Fruit fly (Drosophila melanogaster) whole organism, prepupa: ENCODE results near the gene CG9992.

Source experiments
- CG1621 ChIP-seq: fragments of 200-800 bp; sonication (Bioruptor generic); optimal IDR thresholded peaks from 3 replicates; lab custom pipeline; 2018; ENCODE audit warnings: missing biosample characterization, mild to moderate bottlenecking, missing genetic modification characterization
- OdsH ChIP-seq: fragments of 200-800 bp; sonication (Bioruptor generic); optimal IDR thresholded peaks from 3 replicates; lab custom pipeline; 2016; ENCODE audit warnings: missing biosample characterization, missing genetic modification characterization

DNA sequence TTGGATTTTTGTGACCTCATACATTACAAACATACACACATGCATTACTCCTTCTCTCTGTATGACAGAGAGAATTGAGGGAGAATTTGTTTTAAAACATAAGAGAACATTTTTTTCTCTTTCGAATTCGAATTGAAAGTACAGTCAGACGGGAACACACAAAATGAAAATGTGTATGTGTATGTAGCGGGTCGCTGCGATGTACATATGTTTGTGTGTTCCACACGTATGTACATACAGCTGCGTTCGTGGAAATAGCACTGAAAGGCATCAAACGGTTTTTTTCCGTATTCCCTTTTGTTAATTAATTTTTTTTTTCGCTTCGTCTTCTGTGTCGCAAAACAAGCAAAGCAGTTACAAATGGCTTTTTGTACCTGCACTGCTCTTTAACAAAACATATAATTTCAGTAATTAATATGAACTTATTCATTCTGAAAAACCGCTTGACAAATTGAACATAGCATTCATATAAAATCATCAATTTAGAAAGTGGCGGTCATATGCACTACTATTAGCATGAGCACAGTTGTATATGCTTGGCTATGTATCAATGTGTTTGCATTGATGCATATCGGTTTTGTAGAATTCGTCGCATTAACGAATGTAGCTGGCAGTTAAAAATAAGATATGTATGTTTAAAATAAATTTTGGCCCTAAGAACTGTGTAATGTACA is 52.0 kb downstream of the CG9992 start:
- TF ChIP-seq CG1621 (tag; lab: Kevin White, UChicago) (peak; percentile 95), OdsH (GFP tag; lab: Kevin White, UChicago) (peak; percentile 95)
